Fruit fly (Drosophila melanogaster) whole organism, embryonic: ENCODE measurements around the gene CG43999.

Experiments used
- Aef1 ChIP-seq: fragments of 200-800 bp; sonication (Bioruptor generic); IDR thresholded peaks from 3 replicates; pipeline ENCODE4 v1.3.6; 2022; ENCODE audit warnings: missing biosample characterization, missing genetic modification characterization
- Atf-2 ChIP-seq: fragments of 200-800 bp; sonication (Bioruptor generic); optimal IDR thresholded peaks from 2 replicates; lab custom pipeline; 2016; ENCODE audit warnings: missing biosample characterization, missing genetic modification characterization
- Bdp1 ChIP-seq: fragments of 200-800 bp; sonication (Bioruptor generic); optimal IDR thresholded peaks from 3 replicates; lab custom pipeline; 2016; ENCODE audit warnings: missing biosample characterization, missing genetic modification characterization
- CG10209 ChIP-seq: fragments of 200-800 bp; sonication (Bioruptor generic); optimal IDR thresholded peaks from 3 replicates; lab custom pipeline; 2017; ENCODE audit warnings: missing biosample characterization, mild to moderate bottlenecking, missing genetic modification characterization, missing genetic modification reagents
- CG1233 ChIP-seq: fragments of 200-800 bp; sonication (Bioruptor generic); optimal IDR thresholded peaks from 4 replicates; lab custom pipeline; 2018; ENCODE audit warnings: missing biosample characterization, mild to moderate bottlenecking, missing genetic modification characterization
- CG13296 ChIP-seq: fragments of 200-800 bp; sonication (Bioruptor generic); optimal IDR thresholded peaks from 3 replicates; lab custom pipeline; 2018; ENCODE audit warnings: missing biosample characterization, mild to moderate bottlenecking, missing genetic modification characterization
- CG14710 ChIP-seq: fragments of 200-800 bp; sonication (Bioruptor generic); optimal IDR thresholded peaks from 3 replicates; lab custom pipeline; 2019; ENCODE audit warnings: missing biosample characterization, mild to moderate bottlenecking, missing genetic modification characterization, moderate library complexity
- CG15479 ChIP-seq: fragments of 200-800 bp; sonication (Bioruptor generic); optimal IDR thresholded peaks from 3 replicates; lab custom pipeline; 2019; ENCODE audit warnings: missing biosample characterization, mild to moderate bottlenecking, missing genetic modification characterization, moderate library complexity
- CG15514 ChIP-seq: fragments of 200-800 bp; sonication (Bioruptor generic); optimal IDR thresholded peaks from 3 replicates; lab custom pipeline; 2017; ENCODE audit warnings: missing biosample characterization, missing genetic modification characterization, mild to moderate bottlenecking, moderate library complexity, missing genetic modification reagents
- CG1602 ChIP-seq: fragments of 200-800 bp; sonication (Bioruptor generic); optimal IDR thresholded peaks from 3 replicates; lab custom pipeline; 2016; ENCODE audit warnings: missing biosample characterization, missing genetic modification characterization
- CG1603 ChIP-seq: fragments of 200-800 bp; sonication (Bioruptor generic); optimal IDR thresholded peaks from 2 replicates; lab custom pipeline; 2019; ENCODE audit warnings: missing biosample characterization, mild to moderate bottlenecking, missing genetic modification characterization, moderate library complexity
- CG17359 ChIP-seq: fragments of 200-800 bp; sonication (Bioruptor generic); optimal IDR thresholded peaks from 3 replicates; lab custom pipeline; 2018; ENCODE audit warnings: missing biosample characterization, mild to moderate bottlenecking, missing genetic modification characterization, moderate library complexity
- CG17385 ChIP-seq: fragments of 200-800 bp; sonication (Bioruptor generic); optimal IDR thresholded peaks from 3 replicates; lab custom pipeline; 2018; ENCODE audit warnings: missing biosample characterization, mild to moderate bottlenecking, missing genetic modification characterization
- CG17829 ChIP-seq: fragments of 200-800 bp; optimal IDR thresholded peaks from 2 replicates; lab custom pipeline; 2019; ENCODE audit warnings: missing biosample characterization, mild to moderate bottlenecking, missing genetic modification characterization, moderate library complexity
- CG17912 ChIP-seq: fragments of 200-800 bp; sonication (Bioruptor generic); optimal IDR thresholded peaks from 2 replicates; lab custom pipeline; 2018; ENCODE audit warnings: missing biosample characterization, mild to moderate bottlenecking, missing genetic modification characterization
- CG2678 ChIP-seq: fragments of 200-800 bp; sonication (Bioruptor generic); optimal IDR thresholded peaks from 3 replicates; lab custom pipeline; 2019; ENCODE audit warnings: missing biosample characterization, mild to moderate bottlenecking, missing genetic modification characterization, moderate library complexity
- CG31388 ChIP-seq: fragments of 200-800 bp; sonication (Bioruptor generic); optimal IDR thresholded peaks from 2 replicates; lab custom pipeline; 2016; ENCODE audit warnings: missing biosample characterization, missing genetic modification characterization
- CG3995 ChIP-seq: fragments of 200-800 bp; sonication (Bioruptor generic); optimal IDR thresholded peaks from 3 replicates; lab custom pipeline; 2016; ENCODE audit warnings: missing biosample characterization, missing genetic modification characterization
- CG6813 ChIP-seq: fragments of 200-800 bp; sonication (Bioruptor generic); optimal IDR thresholded peaks from 2 replicates; lab custom pipeline; 2017; ENCODE audit warnings: missing biosample characterization, missing genetic modification characterization, mild to moderate bottlenecking, moderate library complexity, missing genetic modification reagents
- CG8924 ChIP-seq: fragments of 200-800 bp; optimal IDR thresholded peaks from 3 replicates; lab custom pipeline; 2019; ENCODE audit warnings: missing biosample characterization, mild to moderate bottlenecking, missing genetic modification characterization, moderate library complexity
- CG9609 ChIP-seq: fragments of 200-800 bp; sonication (Bioruptor generic); optimal IDR thresholded peaks from 3 replicates; lab custom pipeline; 2016; ENCODE audit warnings: missing biosample characterization, missing genetic modification characterization
- CrebB ChIP-seq: fragments of 200-800 bp; sonication (Bioruptor generic); optimal IDR thresholded peaks from 3 replicates; lab custom pipeline; 2018; ENCODE audit warnings: missing biosample characterization, mild to moderate bottlenecking, missing genetic modification characterization
- Dref ChIP-seq: fragments of 200-800 bp; sonication (Bioruptor generic); IDR thresholded peaks from 2 replicates; pipeline ENCODE4 v1.3.6; 2022; ENCODE audit warnings: missing biosample characterization, missing genetic modification characterization
- Fer2 ChIP-seq: fragments of 200-800 bp; sonication (Bioruptor generic); optimal IDR thresholded peaks from 2 replicates; lab custom pipeline; 2018; ENCODE audit warnings: missing biosample characterization, mild to moderate bottlenecking, missing genetic modification characterization, moderate library complexity
- Gsc ChIP-seq: fragments of 200-800 bp; sonication (Bioruptor generic); IDR thresholded peaks from 2 replicates; pipeline ENCODE4 v1.3.6; 2022; ENCODE audit warnings: missing biosample characterization, missing genetic modification characterization
- HLH3B ChIP-seq: fragments of 200-800 bp; sonication (Bioruptor generic); IDR thresholded peaks from 2 replicates; pipeline ENCODE4 v1.3.6; 2022; ENCODE audit warnings: missing biosample characterization, missing genetic modification characterization
- Hand ChIP-seq: fragments of 200-800 bp; sonication (Bioruptor generic); optimal IDR thresholded peaks from 2 replicates; lab custom pipeline; 2017; ENCODE audit warnings: mild to moderate bottlenecking, missing biosample characterization, missing genetic modification reagents, missing genetic modification characterization
- Nf-YC ChIP-seq: fragments of 200-800 bp; optimal IDR thresholded peaks from 3 replicates; lab custom pipeline; 2019; ENCODE audit warnings: missing biosample characterization, mild to moderate bottlenecking, missing genetic modification characterization, moderate library complexity
- Oaz ChIP-seq: fragments of 200-800 bp; sonication (Bioruptor generic); IDR thresholded peaks from 2 replicates; pipeline ENCODE4 v1.3.6; 2022; ENCODE audit warnings: missing biosample characterization, missing genetic modification characterization
- Side ChIP-seq: fragments of 200-800 bp; sonication (Bioruptor generic); optimal IDR thresholded peaks from 2 replicates; lab custom pipeline; 2016; ENCODE audit warnings: missing biosample characterization, missing genetic modification characterization
- Sin3A ChIP-seq: fragments of >200 bp; optimal IDR thresholded peaks from 2 replicates; lab custom pipeline; 2018
- TFAM ChIP-seq: fragments of 200-800 bp; sonication (Bioruptor generic); optimal IDR thresholded peaks from 2 replicates; lab custom pipeline; 2017; ENCODE audit warnings: missing biosample characterization, missing genetic modification characterization, inconsistent platforms
- Trl ChIP-seq, 3 experiments: fragments of >200 bp in 2 of 3; fragments of 200-800 bp in 1 of 3; sonication (Bioruptor generic) in 1 of 3; optimal IDR thresholded peaks; 2 replicates in 1 of 3; 3 replicates in 2 of 3; lab custom pipeline; 2016 to 2017; ENCODE audit warnings: missing biosample characterization in 1 of 3, missing genetic modification characterization in 1 of 3
- ap ChIP-seq: fragments of 200-800 bp; sonication (Bioruptor generic); IDR thresholded peaks from 2 replicates; pipeline ENCODE4 v1.3.6; 2022; ENCODE audit warnings: missing biosample characterization, missing genetic modification characterization
- chif ChIP-seq, 2 experiments: fragments of 200-800 bp; sonication (Bioruptor generic); optimal IDR thresholded peaks; 3 replicates each; lab custom pipeline; 2016; ENCODE audit warnings: missing biosample characterization in 2 of 2, missing genetic modification characterization in 2 of 2
- crc ChIP-seq: fragments of 200-800 bp; sonication (Bioruptor generic); optimal IDR thresholded peaks from 2 replicates; lab custom pipeline; 2016; ENCODE audit warnings: missing biosample characterization, missing genetic modification characterization
- dpn ChIP-seq, 2 experiments: fragments of 200-800 bp; sonication (Bioruptor generic); optimal IDR thresholded peaks; 3 replicates each; lab custom pipeline; 2016; ENCODE audit warnings: missing biosample characterization in 2 of 2, missing genetic modification characterization in 2 of 2
- gce ChIP-seq: fragments of 200-800 bp; sonication (Bioruptor generic); IDR thresholded peaks from 3 replicates; pipeline ENCODE4 v1.3.6; 2022; ENCODE audit warnings: missing biosample characterization, missing genetic modification characterization
- hb ChIP-seq: fragments of 200-800 bp; sonication (Bioruptor generic); IDR thresholded peaks from 3 replicates; pipeline ENCODE4 v1.3.6; 2022; ENCODE audit warnings: missing biosample characterization, missing genetic modification characterization; ENCODE audit not compliant: partially characterized antibody
- ken ChIP-seq: fragments of 200-800 bp; sonication (Bioruptor generic); IDR thresholded peaks from 3 replicates; pipeline ENCODE4 v1.3.6; 2022; ENCODE audit warnings: missing biosample characterization, missing genetic modification characterization
- lola ChIP-seq, 3 experiments: fragments of >200 bp in 2 of 3; fragments of 200-800 bp in 1 of 3; sonication (Bioruptor generic) in 1 of 3; optimal IDR thresholded peaks; 2 replicates each; lab custom pipeline; 2017 to 2019; ENCODE audit warnings: missing biosample characterization in 3 of 3, missing genetic modification characterization in 3 of 3, mild to moderate bottlenecking in 1 of 3, moderate library complexity in 1 of 3
- maf-S ChIP-seq: fragments of 200-800 bp; sonication (Bioruptor generic); optimal IDR thresholded peaks from 2 replicates; lab custom pipeline; 2016; ENCODE audit warnings: missing biosample characterization, missing genetic modification characterization
- oc ChIP-seq: fragments of 200-800 bp; sonication (Bioruptor generic); optimal IDR thresholded peaks from 2 replicates; lab custom pipeline; 2018; ENCODE audit warnings: missing biosample characterization, mild to moderate bottlenecking, missing genetic modification characterization, moderate library complexity
- pho ChIP-seq: fragments of 200-800 bp; sonication (Bioruptor generic); optimal IDR thresholded peaks from 2 replicates; lab custom pipeline; 2016; ENCODE audit warnings: missing biosample characterization, missing genetic modification characterization
- scrt ChIP-seq: fragments of 200-800 bp; sonication (Bioruptor generic); optimal IDR thresholded peaks from 2 replicates; lab custom pipeline; 2018; ENCODE audit warnings: missing biosample characterization, mild to moderate bottlenecking, missing genetic modification characterization, moderate library complexity
- sens-2 ChIP-seq: fragments of 200-800 bp; sonication (Bioruptor generic); IDR thresholded peaks from 2 replicates; pipeline ENCODE4 v1.3.6; 2022; ENCODE audit warnings: missing biosample characterization, missing genetic modification characterization
- sima ChIP-seq: fragments of 200-800 bp; sonication (Bioruptor generic); optimal IDR thresholded peaks from 2 replicates; lab custom pipeline; 2016; ENCODE audit warnings: missing biosample characterization, missing genetic modification characterization
- sisA ChIP-seq: fragments of 200-800 bp; sonication (Bioruptor generic); IDR thresholded peaks from 2 replicates; pipeline ENCODE4 v1.3.6; 2022; ENCODE audit warnings: missing biosample characterization, missing genetic modification characterization
- tx ChIP-seq: fragments of 200-800 bp; sonication (Bioruptor generic); optimal IDR thresholded peaks from 2 replicates; lab custom pipeline; 2016; ENCODE audit warnings: missing biosample characterization, missing genetic modification characterization
- unpg ChIP-seq: fragments of 200-800 bp; sonication (Bioruptor generic); optimal IDR thresholded peaks from 3 replicates; lab custom pipeline; 2018; ENCODE audit warnings: missing biosample characterization, mild to moderate bottlenecking, missing genetic modification characterization, moderate library complexity

Gene CG43999

dm6 chr3R:23890886-23891285 is 37.9 kb downstream of the CG43999 start, which contains the start of gene TfIIA-S (continued):
- peak; percentile 55 for TF ChIP-seq CG17385
- TF ChIP-seq unpg (GFP tag; lab: Kevin White, UChicago), result no peak
- no peak for TF ChIP-seq Dref
- peak; percentile 69 for TF ChIP-seq CG10209 (GFP tag; lab: Kevin White, UChicago)
- TF ChIP-seq CG15514 (GFP tag; lab: Kevin White, UChicago), result peak; percentile 92
- no peak for TF ChIP-seq hb
- TF ChIP-seq CG13296, result no peak
- no peak for TF ChIP-seq Hand (GFP tag; lab: Kevin White, UChicago)
- no peak for TF ChIP-seq Gsc
- no peak for TF ChIP-seq sens-2
- TF ChIP-seq pho, result peak; percentile 80
- peak; percentile 86 for TF ChIP-seq CG9609 (GFP tag; lab: Kevin White, UChicago)
- TF ChIP-seq Atf-2 (GFP tag; lab: Kevin White, UChicago), result peak; percentile 75
- TF ChIP-seq CG17829 (tag; lab: Kevin White, UChicago), result peak; percentile 82
- TF ChIP-seq scrt (GFP tag; lab: Kevin White, UChicago), result peak; percentile 98
- TF ChIP-seq CG2678, result no peak
- peak; percentile 80 for TF ChIP-seq Side (GFP tag; lab: Kevin White, UChicago)
- peak; percentile 55 for TF ChIP-seq CG1233 (GFP tag; lab: Kevin White, UChicago)
- peak; percentile 43 for TF ChIP-seq CG8924 (tag; lab: Kevin White, UChicago)
- TF ChIP-seq CG17359 (tag; lab: Kevin White, UChicago), result peak; percentile 63
- peak; percentile 9 for TF ChIP-seq crc (GFP tag; lab: Kevin White, UChicago)
- TF ChIP-seq Oaz (GFP tag; lab: Robert Waterston, UW), result no peak
- TF ChIP-seq tx (GFP tag; lab: Kevin White, UChicago), result peak; percentile 81
- TF ChIP-seq Fer2 (tag; lab: Kevin White, UChicago), result peak; percentile 49
- no peak for TF ChIP-seq HLH3B
- no peak for TF ChIP-seq CG6813 (GFP tag; lab: Kevin White, UChicago)
- TF ChIP-seq CG14710 (tag; lab: Kevin White, UChicago), result peak; percentile 78
- peak; percentile 68 for TF ChIP-seq Bdp1 (GFP tag; lab: Kevin White, UChicago)
- TF ChIP-seq oc (tag; lab: Kevin White, UChicago), result peak; percentile 43
- TF ChIP-seq Sin3A (lab: Kevin White, UChicago), result peak; percentile 65
- TF ChIP-seq sisA (GFP tag; lab: Robert Waterston, UW), result no peak
- TF ChIP-seq ap, result no peak
- peak; percentile 76 for TF ChIP-seq CG1602
- peak; percentile 94 for TF ChIP-seq CG1603 (tag; lab: Kevin White, UChicago)
- TF ChIP-seq CG15479, result no peak
- TF ChIP-seq gce (GFP tag; lab: Robert Waterston, UW), result no peak
- TF ChIP-seq CrebB (tag; lab: Kevin White, UChicago), result peak; percentile 41
- TF ChIP-seq Nf-YC (tag; lab: Kevin White, UChicago), result peak; percentile 56
- peak; percentile 57 for TF ChIP-seq sima (GFP tag; lab: Kevin White, UChicago)
- peak; percentile 85 for TF ChIP-seq CG17912 (GFP tag; lab: Kevin White, UChicago)
- peak; percentile 73 to 77 for TF ChIP-seq chif (GFP tag; optimal IDR thresholded peaks at IDR 0.05; lab: Kevin White, UChicago)
- TF ChIP-seq maf-S (GFP tag; lab: Kevin White, UChicago), result peak; percentile 78
- no peak for TF ChIP-seq Trl (optimal IDR thresholded peaks at IDR 0.05; lab: Kevin White, UChicago)
- peak; percentile 91 for TF ChIP-seq Trl (GFP tag; optimal IDR thresholded peaks at IDR 0.05; lab: Kevin White, UChicago)
- TF ChIP-seq CG31388 (GFP tag; lab: Kevin White, UChicago), result peak; percentile 55
- TF ChIP-seq lola (GFP tag; optimal IDR thresholded peaks at IDR 0.05; lab: Kevin White, UChicago), result no peak
- TF ChIP-seq ken, result no peak
- peak; percentile 61 for TF ChIP-seq CG3995 (GFP tag; lab: Kevin White, UChicago)
- TF ChIP-seq dpn (GFP tag; optimal IDR thresholded peaks at IDR 0.05; lab: Kevin White, UChicago), result peak; percentile 86 to 91
- TF ChIP-seq TFAM, result no peak
- TF ChIP-seq Aef1, result no peak
